Fruit fly (Drosophila melanogaster): ENCODE measurements around the gene CG4116.
A peak's percentile ranks its signal among the peaks of the same experiment; 100 is the strongest.

Gene CG4116

DNA sequence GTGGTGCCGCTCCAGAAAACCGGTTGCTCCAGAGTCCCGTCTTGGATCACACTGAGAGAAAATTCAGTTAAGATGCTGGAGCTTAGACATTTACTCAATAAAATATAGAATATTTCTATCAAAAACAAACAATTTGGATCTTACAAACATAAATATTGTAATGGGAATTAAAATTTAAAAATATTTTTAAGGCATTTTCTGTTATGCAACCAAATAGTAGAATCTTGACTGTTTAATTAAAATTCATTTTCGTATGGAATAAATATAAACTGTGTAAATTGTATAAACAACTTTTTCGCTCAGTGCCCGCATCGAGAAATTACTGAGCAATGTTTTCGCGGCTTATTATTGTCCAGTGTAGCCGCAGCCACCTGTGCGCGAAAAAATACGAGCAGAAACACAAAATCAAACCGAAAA lies 26.3 kb downstream of the CG4116 start:
- TF ChIP-seq lola (GFP tag; optimal IDR thresholded peaks at IDR 0.05) (peak in 1 of 3 experiments; percentile 24), CG6689 (GFP tag; IDR thresholded peaks at IDR 0.05) (0 out of 2 replicates have a peak, but pooled peaks have one; percentile 6), cwo (GFP tag; optimal IDR thresholded peaks at IDR 0.05) (no peak), fd64A (GFP tag; optimal IDR thresholded peaks at IDR 0.05) (no peak), grau (tag; optimal IDR thresholded peaks at IDR 0.05) (peak; percentile 6), bsh (GFP tag; optimal IDR thresholded peaks at IDR 0.05) (peak in 1 of 2 experiments; percentile 70), nmo (GFP tag; optimal IDR thresholded peaks at IDR 0.05) (peak; percentile 8), lbe (GFP tag; optimal IDR thresholded peaks at IDR 0.05) (peak; percentile 56), CG15479 (GFP tag; optimal IDR thresholded peaks at IDR 0.05) (no peak), gem (tag; optimal IDR thresholded peaks at IDR 0.05) (peak; percentile 47), dpn (GFP tag; optimal IDR thresholded peaks at IDR 0.05) (no peak), Dad (GFP tag; optimal IDR thresholded peaks at IDR 0.05) (no peak), CG18262 (tag; optimal IDR thresholded peaks at IDR 0.05) (peak; percentile 32), CG31441 (GFP tag; IDR thresholded peaks at IDR 0.05) (0 out of 2 replicates have a peak, but pooled peaks have one; percentile 26), CG17361 (GFP tag; IDR thresholded peaks at IDR 0.05) (0 out of 3 replicates have a peak, but pooled peaks have one; percentile 33), gsb (GFP tag; IDR thresholded peaks at IDR 0.05) (no peak), CG1647 (GFP tag; optimal IDR thresholded peaks at IDR 0.05) (no peak), Sox102F (GFP tag; optimal IDR thresholded peaks at IDR 0.05) (peak; percentile 8), CG12391 (tag; optimal IDR thresholded peaks at IDR 0.05) (peak; percentile 13), sqz (GFP tag; optimal IDR thresholded peaks at IDR 0.05) (no peak), CoRest (tag; optimal IDR thresholded peaks at IDR 0.05) (no peak), sim (GFP tag; IDR thresholded peaks at IDR 0.05) (no peak), dmrt11E (tag; optimal IDR thresholded peaks at IDR 0.05) (peak; percentile 42), nom (GFP tag; optimal IDR thresholded peaks at IDR 0.05) (peak; percentile 0), CG32532 (GFP tag; IDR thresholded peaks at IDR 0.05) (no peak), CG12942 (GFP tag; optimal IDR thresholded peaks at IDR 0.05) (no peak), corto (GFP tag; optimal IDR thresholded peaks at IDR 0.05) (peak; percentile 60), Dip3 (GFP tag; optimal IDR thresholded peaks at IDR 0.05) (no peak), CG2712 (tag; optimal IDR thresholded peaks at IDR 0.05) (peak; percentile 32), Drgx (GFP tag; IDR thresholded peaks at IDR 0.05) (peak; percentile 68), sens (GFP tag) (peak; percentile 41)

dm6 chrX:3039743-3040142 lies 27.6 kb downstream of the CG4116 start:
- TF ChIP-seq chn (GFP tag; optimal IDR thresholded peaks at IDR 0.05) (peak; percentile 2), CG1832 (GFP tag; optimal IDR thresholded peaks at IDR 0.05) (no peak), CG11398 (GFP tag; optimal IDR thresholded peaks at IDR 0.05) (no peak), crol (GFP tag; IDR thresholded peaks at IDR 0.05) (no peak), CG33213 (GFP tag; optimal IDR thresholded peaks at IDR 0.05) (no peak), CG6254 (GFP tag; optimal IDR thresholded peaks at IDR 0.05) (peak; percentile 46), Trl (optimal IDR thresholded peaks at IDR 0.05) (no peak), Trl (GFP tag; optimal IDR thresholded peaks at IDR 0.05) (no peak), CG16779 (GFP tag; IDR thresholded peaks at IDR 0.05) (no peak), grau (tag; optimal IDR thresholded peaks at IDR 0.05) (peak; percentile 36), CG9876 (GFP tag; optimal IDR thresholded peaks at IDR 0.05) (no peak), CG11723 (GFP tag; optimal IDR thresholded peaks at IDR 0.05) (no peak), zen2 (GFP tag; IDR thresholded peaks at IDR 0.05; ENCODE audit: partially characterized antibody) (no peak), stc (GFP tag; IDR thresholded peaks at IDR 0.05) (no peak), BtbVII (GFP tag; optimal IDR thresholded peaks at IDR 0.05) (no peak), otp (GFP tag; IDR thresholded peaks at IDR 0.05) (no peak), dm (GFP tag; optimal IDR thresholded peaks at IDR 0.05) (no peak), CG11085 (GFP tag; IDR thresholded peaks at IDR 0.05) (no peak), NC2α (GFP tag; optimal IDR thresholded peaks at IDR 0.05) (no peak), CG6654 (GFP tag; optimal IDR thresholded peaks at IDR 0.05) (no peak), Tbp (GFP tag; optimal IDR thresholded peaks at IDR 0.05) (no peak), CG10366 (GFP tag; IDR thresholded peaks at IDR 0.05) (0 out of 2 replicates have a peak, but pooled peaks have one; percentile 11), Drgx (GFP tag; IDR thresholded peaks at IDR 0.05) (peak; percentile 72), Sox102F (GFP tag; optimal IDR thresholded peaks at IDR 0.05) (peak; percentile 56)
